Fruit fly (Drosophila melanogaster) whole organism, larva: ENCODE measurements around the gene TwdlG.
"Not testable (repeated sequence)": the region's sequence is repeated elsewhere in the genome, so short reads cannot be mapped to it uniquely, and the experiment has no call there.

Source experiments
- noc ChIP-seq: fragments of 200-800 bp; sonication (Bioruptor generic); optimal IDR thresholded peaks from 3 replicates; lab custom pipeline; 2019; ENCODE audit warnings: missing biosample characterization, mild to moderate bottlenecking, missing genetic modification characterization, moderate library complexity

TwdlG gene

dm6 chr3R:4211483-4211882 is 39.7 kb downstream of the TwdlG start, which contains the start of gene aux:
aux (plus strand) TSS chr3R:4211783.
- TF ChIP-seq noc (tag; lab: Kevin White, UChicago), result not testable (repeated sequence)
